Worm (Caenorhabditis elegans) whole organism, late embryonic: Measurements from ENCODE around the gene Y38F1A.1.

Experiments used
- ceh-30 ChIP-seq: fragments of 150-350 bp; optimal IDR thresholded peaks from 2 replicates; lab custom pipeline; 2014; ENCODE audit warnings: missing biosample characterization, missing genetic modification characterization
- pax-1 ChIP-seq: fragments of 150-350 bp; optimal IDR thresholded peaks from 2 replicates; lab custom pipeline; 2014; ENCODE audit warnings: missing biosample characterization, missing genetic modification characterization
- sdc-2 ChIP-seq: sonication (generic microtip); optimal IDR thresholded peaks from 2 replicates; lab custom pipeline; 2016; ENCODE audit warnings: missing genotype, missing genetic modification characterization, missing compliant biosample characterization
- syd-9 ChIP-seq: sonication (generic microtip); optimal IDR thresholded peaks from 2 replicates; lab custom pipeline; 2016; ENCODE audit warnings: mild to moderate bottlenecking, missing genetic modification characterization, moderate library complexity, missing compliant biosample characterization
- ttx-3 ChIP-seq: sonication (generic microtip); optimal IDR thresholded peaks from 2 replicates; lab custom pipeline; 2016; ENCODE audit warnings: missing genetic modification reagents, missing genetic modification characterization, missing compliant biosample characterization

DNA sequence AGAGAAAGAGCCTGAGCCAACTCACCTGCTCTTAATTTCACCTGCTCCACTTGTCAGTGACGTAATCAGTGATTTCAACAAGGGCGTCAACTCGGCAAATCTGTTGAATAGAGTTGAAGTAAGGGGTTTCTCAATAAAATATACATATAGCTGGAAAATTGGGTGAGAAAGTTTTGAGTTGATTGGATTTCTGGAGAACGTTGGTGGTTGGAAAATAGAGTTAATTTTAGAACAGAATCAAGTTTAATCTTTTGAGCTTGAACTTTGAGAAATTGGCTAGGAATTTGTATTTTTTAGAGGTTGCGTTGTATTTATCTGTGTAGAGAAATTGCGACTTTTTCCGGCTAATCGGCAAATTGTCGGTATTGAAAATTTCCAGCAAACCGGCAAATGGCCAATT, 15.1 kb upstream of the Y38F1A.1 start, which contains the start of gene Y38F1A.4:
- TF ChIP-seq ceh-30 (no peak), syd-9 (tag; lab: Kevin White, UChicago) (no peak), sdc-2 (tag; lab: Kevin White, UChicago) (no peak), ttx-3 (tag; lab: Kevin White, UChicago) (no peak), pax-1 (tag; lab: Kevin White, UChicago) (no peak)
